Worm (Caenorhabditis elegans) whole organism, L4 larva: ENCODE measurements around the gene R10E9.2.

Experiments
- F37D6.2 ChIP-seq: sonication (generic microtip); optimal IDR thresholded peaks from 2 replicates; lab custom pipeline; 2016; ENCODE audit warnings: mild to moderate bottlenecking, missing genetic modification characterization, missing compliant biosample characterization
- F44E2.7 ChIP-seq: fragments of 200-800 bp; sonication (Bioruptor generic); IDR thresholded peaks from 2 replicates; pipeline ENCODE4 v2.1.2; 2022; ENCODE audit warnings: missing genetic modification characterization, missing compliant biosample characterization
- F49E8.2 ChIP-seq: sonication (generic microtip); optimal IDR thresholded peaks from 2 replicates; lab custom pipeline; 2016; ENCODE audit warnings: missing compliant biosample characterization, mild to moderate bottlenecking, missing genetic modification characterization, borderline replicate concordance
- Y105C5A.15 ChIP-seq: fragments of 200-800 bp; sonication (Bioruptor generic); IDR thresholded peaks from 2 replicates; pipeline ENCODE4 v1.3.6; 2022; ENCODE audit warnings: missing genetic modification characterization, missing compliant biosample characterization
- Y75B8A.6 ChIP-seq: fragments of 200-800 bp; sonication (Bioruptor generic); IDR thresholded peaks from 2 replicates; pipeline ENCODE4 v1.3.6; 2022; ENCODE audit warnings: missing genetic modification reagents, missing genetic modification characterization, missing compliant biosample characterization
- ZK337.2 ChIP-seq: fragments of 200-800 bp; sonication (Bioruptor generic); IDR thresholded peaks from 2 replicates; pipeline ENCODE4 v1.3.6; 2022; ENCODE audit warnings: missing genetic modification reagents, missing genetic modification characterization, missing compliant biosample characterization
- ZK546.5 ChIP-seq, 2 experiments: sonication (generic microtip); optimal IDR thresholded peaks; 2 replicates each; lab custom pipeline; 2017; ENCODE audit warnings: missing biosample characterization in 2 of 2, missing genetic modification characterization in 2 of 2
- aly-2 ChIP-seq: sonication (generic microtip); optimal IDR thresholded peaks from 2 replicates; lab custom pipeline; 2018; ENCODE audit warnings: missing biosample characterization, missing genetic modification characterization
- ama-1 ChIP-seq: fragments of 150-350 bp; optimal IDR thresholded peaks from 2 replicates; lab custom pipeline; 2014; ENCODE audit warnings: inconsistent platforms, mixed read lengths
- arid-1 ChIP-seq: fragments of 200-800 bp; sonication (Bioruptor generic); conservative IDR thresholded peaks from 2 replicates; pipeline ENCODE4 v1.3.6; 2022; ENCODE audit warnings: missing genetic modification reagents, missing genetic modification characterization, missing compliant biosample characterization
- attf-4 ChIP-seq: sonication (generic microtip); optimal IDR thresholded peaks from 3 replicates; lab custom pipeline; 2017; ENCODE audit warnings: missing biosample characterization, missing genetic modification characterization
- ceh-28 ChIP-seq: fragments of 150-350 bp; optimal IDR thresholded peaks from 2 replicates; lab custom pipeline; 2014; ENCODE audit warnings: missing biosample characterization, missing genetic modification reagents, missing genetic modification characterization
- ceh-44 ChIP-seq: fragments of 200-800 bp; sonication (Bioruptor generic); IDR thresholded peaks from 2 replicates; pipeline ENCODE4 v1.3.6; 2022; ENCODE audit warnings: missing genetic modification reagents, missing genetic modification characterization, missing compliant biosample characterization
- daf-12 ChIP-seq: fragments of 150-350 bp; optimal IDR thresholded peaks from 2 replicates; lab custom pipeline; 2014; ENCODE audit warnings: missing biosample characterization, missing genetic modification reagents, missing genetic modification characterization
- dmd-9 ChIP-seq: fragments of 200-800 bp; sonication (Bioruptor generic); IDR thresholded peaks from 2 replicates; pipeline ENCODE4 v1.3.6; 2022; ENCODE audit warnings: missing genetic modification reagents, missing genetic modification characterization, missing compliant biosample characterization
- dpl-1 ChIP-seq: fragments of 150-350 bp; optimal IDR thresholded peaks from 2 replicates; lab custom pipeline; 2014; ENCODE audit warnings: missing biosample characterization, missing genetic modification reagents, missing genetic modification characterization
- dve-1 ChIP-seq: sonication (generic microtip); optimal IDR thresholded peaks from 2 replicates; lab custom pipeline; 2017; ENCODE audit warnings: antibody characterized with exemption, mild to moderate bottlenecking, missing genetic modification characterization, missing compliant biosample characterization; ENCODE audit not compliant: insufficient read depth
- fos-1 ChIP-seq: fragments of 150-350 bp; optimal IDR thresholded peaks from 2 replicates; lab custom pipeline; 2014; ENCODE audit warnings: missing biosample characterization, missing genetic modification characterization
- hif-1 ChIP-seq, 2 experiments: sonication (generic microtip); optimal IDR thresholded peaks; 2 replicates each; lab custom pipeline; 2016 to 2017; ENCODE audit warnings: missing compliant biosample characterization in 2 of 2, missing genetic modification characterization in 2 of 2, missing genetic modification reagents in 2 of 2, missing genotype in 2 of 2, mild to moderate bottlenecking in 1 of 2
- hlh-11 ChIP-seq: fragments of 200-800 bp; sonication (Bioruptor generic); optimal IDR thresholded peaks from 2 replicates; lab custom pipeline; 2018; ENCODE audit warnings: mild to moderate bottlenecking, missing genetic modification characterization, missing compliant biosample characterization
- hlh-30 ChIP-seq: sonication (generic microtip); optimal IDR thresholded peaks from 2 replicates; lab custom pipeline; 2017; ENCODE audit warnings: antibody characterized with exemption, mild to moderate bottlenecking, missing genetic modification characterization, missing compliant biosample characterization; ENCODE audit not compliant: insufficient read depth
- lim-7 ChIP-seq: fragments of 200-800 bp; sonication (Bioruptor generic); IDR thresholded peaks from 2 replicates; pipeline ENCODE4 v1.3.6; 2022; ENCODE audit warnings: missing genetic modification characterization, missing compliant biosample characterization
- lin-29 ChIP-seq: fragments of 200-800 bp; sonication (Bioruptor generic); IDR thresholded peaks from 2 replicates; pipeline ENCODE4 v1.3.6; 2022; ENCODE audit warnings: missing genetic modification reagents, missing genetic modification characterization, missing compliant biosample characterization
- lsy-2 ChIP-seq, 2 experiments: fragments of 150-350 bp in 1 of 2; sonication (generic microtip) in 1 of 2; optimal IDR thresholded peaks; 2 replicates each; lab custom pipeline; 2014 to 2017; ENCODE audit warnings: missing biosample characterization in 2 of 2, missing genetic modification characterization in 2 of 2
- mdl-1 ChIP-seq, 2 experiments: fragments of 150-350 bp in 1 of 2; sonication (generic microtip) in 1 of 2; optimal IDR thresholded peaks; 2 replicates each; lab custom pipeline; 2014 to 2017; ENCODE audit warnings: missing biosample characterization in 2 of 2, missing genetic modification characterization in 2 of 2
- nhr-11 ChIP-seq: fragments of 150-350 bp; optimal IDR thresholded peaks from 2 replicates; lab custom pipeline; 2014; ENCODE audit warnings: missing biosample characterization, missing genetic modification characterization
- nhr-237 ChIP-seq: sonication (generic microtip); optimal IDR thresholded peaks from 2 replicates; lab custom pipeline; 2017; ENCODE audit warnings: missing biosample characterization, missing genetic modification characterization
- nhr-28 ChIP-seq: fragments of 150-350 bp; optimal IDR thresholded peaks from 2 replicates; lab custom pipeline; 2014; ENCODE audit warnings: missing biosample characterization, missing genetic modification characterization
- nhr-42 ChIP-seq: fragments of 200-800 bp; sonication (Bioruptor generic); IDR thresholded peaks from 2 replicates; pipeline ENCODE4 v1.3.6; 2022; ENCODE audit warnings: missing genetic modification characterization, missing compliant biosample characterization
- nhr-6 ChIP-seq: fragments of 150-350 bp; optimal IDR thresholded peaks from 2 replicates; lab custom pipeline; 2014; ENCODE audit warnings: missing biosample characterization, missing genetic modification characterization
- nhr-76 ChIP-seq: fragments of 150-350 bp; optimal IDR thresholded peaks from 2 replicates; lab custom pipeline; 2014; ENCODE audit warnings: missing biosample characterization, missing genetic modification characterization
- pqm-1 ChIP-seq: sonication (generic microtip); optimal IDR thresholded peaks from 2 replicates; lab custom pipeline; 2017; ENCODE audit warnings: missing biosample characterization, missing genetic modification characterization
- set-16 ChIP-seq: fragments of 200-800 bp; sonication (Bioruptor generic); IDR thresholded peaks from 2 replicates; pipeline ENCODE4 v1.3.6; 2022; ENCODE audit warnings: missing genetic modification reagents, missing genetic modification characterization, missing compliant biosample characterization
- snpc-4 ChIP-seq: fragments of 150-350 bp; optimal IDR thresholded peaks from 2 replicates; lab custom pipeline; 2014; ENCODE audit warnings: missing biosample characterization, missing genetic modification characterization
- tag-97 ChIP-seq: fragments of 200-800 bp; sonication (Bioruptor generic); IDR thresholded peaks from 2 replicates; pipeline ENCODE4 v1.3.6; 2022; ENCODE audit warnings: missing genetic modification characterization, missing compliant biosample characterization
- unc-130 ChIP-seq: sonication (generic microtip); optimal IDR thresholded peaks from 2 replicates; lab custom pipeline; 2016; ENCODE audit warnings: missing genetic modification reagents, missing genetic modification characterization, missing compliant biosample characterization
- unc-62 ChIP-seq, 3 experiments: fragments of 150-350 bp in 1 of 3; sonication (generic microtip); optimal IDR thresholded peaks in 2 of 3; peaks in 1 of 3; 1 replicate in 1 of 3; 2 replicates in 2 of 3; lab custom pipeline; 2014 to 2017; ENCODE audit warnings: missing biosample characterization in 3 of 3, missing genetic modification characterization in 3 of 3, missing genetic modification reagents in 3 of 3, missing genotype in 1 of 3
- zfp-2 ChIP-seq: sonication (generic microtip); optimal IDR thresholded peaks from 2 replicates; lab custom pipeline; 2016; ENCODE audit warnings: mild to moderate bottlenecking, missing genetic modification characterization, missing compliant biosample characterization
- zip-11 ChIP-seq: fragments of 200-800 bp; sonication (Bioruptor generic); IDR thresholded peaks from 2 replicates; pipeline ENCODE4 v1.3.6; 2022; ENCODE audit warnings: missing genetic modification characterization, missing compliant biosample characterization
- zip-2 ChIP-seq: fragments of 150-350 bp; optimal IDR thresholded peaks from 2 replicates; lab custom pipeline; 2014; ENCODE audit warnings: missing biosample characterization, missing genetic modification characterization

The R10E9.2 gene

ce11 chrIII:3964237-3964636 is at the start of gene R10E9.2:
Gene R10E9.2 (minus strand): TSS chrIII:3964337.
- TF ChIP-seq set-16 (GFP tag; lab: Robert Waterston, UW) (no peak), nhr-11 (tag; lab: Kevin White, UChicago) (no peak), zip-11 (GFP tag; lab: Robert Waterston, UW) (no peak), nhr-76 (tag; lab: Kevin White, UChicago) (no peak), fos-1 (tag; lab: Kevin White, UChicago) (no peak), pqm-1 (tag; lab: Kevin White, UChicago) (no peak), unc-130 (GFP tag; lab: Kevin White, UChicago) (no peak), zfp-2 (tag; lab: Kevin White, UChicago) (no peak), nhr-6 (tag; lab: Kevin White, UChicago) (no peak), hlh-30 (no peak), ceh-44 (no peak), lin-29 (GFP tag; lab: Robert Waterston, UW) (no peak), dmd-9 (GFP tag; lab: Robert Waterston, UW) (no peak), hif-1 (tag; optimal IDR thresholded peaks at IDR 0.05; lab: Kevin White, UChicago) (no peak), ama-1 (lab: Kevin White, UChicago) (no peak), nhr-237 (tag; lab: Kevin White, UChicago) (no peak), ZK337.2 (GFP tag; lab: Robert Waterston, UW) (no peak), aly-2 (tag; lab: Kevin White, UChicago) (no peak), arid-1 (GFP tag; lab: Robert Waterston, UW) (no peak), mdl-1 (tag; optimal IDR thresholded peaks at IDR 0.05; lab: Kevin White, UChicago) (no peak)

- TF ChIP-seq nhr-11 (tag; lab: Kevin White, UChicago) (no peak), hlh-30 (no peak), unc-62 (GFP tag; optimal IDR thresholded peaks at IDR 0.05 in 1 of 2; lab: Kevin White, UChicago) (peak in 1 of 2 experiments; percentile 95), unc-62 (tag; optimal IDR thresholded peaks at IDR 0.05; lab: Kevin White, UChicago) (no peak), Y75B8A.6 (no peak), daf-12 (tag; lab: Kevin White, UChicago) (no peak), lsy-2 (tag; optimal IDR thresholded peaks at IDR 0.05; lab: Kevin White, UChicago) (no peak)
Measured at ce11 chrIII:4013061-4013460, 48.9 kb upstream of the R10E9.2 start.

- no peak for TF ChIP-seq lim-7
- TF ChIP-seq zip-2 (tag; lab: Kevin White, UChicago) = no peak
- TF ChIP-seq ZK546.5 (tag; optimal IDR thresholded peaks at IDR 0.05; lab: Kevin White, UChicago) = no peak
- TF ChIP-seq set-16 (GFP tag; lab: Robert Waterston, UW) = no peak
- TF ChIP-seq dpl-1 (GFP tag; lab: Kevin White, UChicago) = no peak
- TF ChIP-seq, all 104 proteins: peak for 0
Measured at ce11 chrIII:4012036-4012435, 47.9 kb upstream of the R10E9.2 start, which contains the start of gene C36E8.4. Gene C36E8.4 (plus strand): TSS chrIII:4012336.

ce11 chrIII:4010987-4011386 is 46.9 kb upstream of the R10E9.2 start:
- TF ChIP-seq lim-7 (no peak), nhr-28 (tag; lab: Kevin White, UChicago) (peak; percentile 54), ceh-28 (tag; lab: Kevin White, UChicago) (no peak), F37D6.2 (tag; lab: Kevin White, UChicago) (no peak), F49E8.2 (tag; lab: Kevin White, UChicago) (no peak), snpc-4 (tag; lab: Kevin White, UChicago) (no peak), tag-97 (GFP tag; lab: Robert Waterston, UW) (no peak), hlh-11 (tag; lab: Kevin White, UChicago) (peak; percentile 23), dve-1 (tag; lab: Kevin White, UChicago) (peak; percentile 23), pqm-1 (tag; lab: Kevin White, UChicago) (peak; percentile 68), F44E2.7 (GFP tag; lab: Robert Waterston, UW) (no peak), Y105C5A.15 (GFP tag; lab: Robert Waterston, UW) (no peak), nhr-42 (GFP tag; lab: Robert Waterston, UW) (no peak), attf-4 (tag; lab: Kevin White, UChicago) (no peak)
